Fruit fly (Drosophila melanogaster) whole organism, pupa: ENCODE measurements around the gene ApepP.

Experiments used
- CG10348 ChIP-seq: fragments of 200-800 bp; sonication (Bioruptor generic); IDR thresholded peaks from 2 replicates; pipeline ENCODE4 v1.3.6; 2022; ENCODE audit warnings: missing biosample characterization, missing genetic modification characterization
- CG12605 ChIP-seq: fragments of 200-800 bp; sonication (Bioruptor generic); IDR thresholded peaks from 2 replicates; pipeline ENCODE4 v1.3.6; 2022; ENCODE audit warnings: missing biosample characterization, missing genetic modification characterization
- CG13204 ChIP-seq: fragments of 200-800 bp; sonication (Bioruptor generic); optimal IDR thresholded peaks from 2 replicates; lab custom pipeline; 2018; ENCODE audit warnings: missing biosample characterization, mild to moderate bottlenecking, missing genetic modification characterization, moderate library complexity
- CG14655 ChIP-seq: fragments of 200-800 bp; sonication (Bioruptor generic); optimal IDR thresholded peaks from 3 replicates; lab custom pipeline; 2017; ENCODE audit warnings: mild to moderate bottlenecking, missing biosample characterization, missing genetic modification reagents, missing genetic modification characterization
- CG15710 ChIP-seq: fragments of 200-800 bp; sonication (Bioruptor generic); optimal IDR thresholded peaks from 2 replicates; lab custom pipeline; 2018; ENCODE audit warnings: missing biosample characterization, mild to moderate bottlenecking, missing genetic modification characterization, moderate library complexity
- CG17806 ChIP-seq: fragments of 200-800 bp; sonication (Bioruptor generic); optimal IDR thresholded peaks from 2 replicates; lab custom pipeline; 2018; ENCODE audit warnings: missing biosample characterization, mild to moderate bottlenecking, missing genetic modification characterization, moderate library complexity
- CG32121 ChIP-seq: fragments of 200-800 bp; sonication (Bioruptor generic); IDR thresholded peaks from 2 replicates; pipeline ENCODE4 v1.3.6; 2022; ENCODE audit warnings: missing biosample characterization, missing genetic modification characterization
- CG34367 ChIP-seq: fragments of 200-800 bp; sonication (Bioruptor generic); optimal IDR thresholded peaks from 2 replicates; lab custom pipeline; 2018; ENCODE audit warnings: missing biosample characterization, mild to moderate bottlenecking, missing genetic modification characterization
- CG4496 ChIP-seq: fragments of 200-800 bp; sonication (Bioruptor generic); IDR thresholded peaks from 3 replicates; pipeline ENCODE4 v1.3.6; 2022; ENCODE audit warnings: missing biosample characterization, missing genetic modification characterization
- CG8159 ChIP-seq: fragments of 200-800 bp; sonication (Bioruptor generic); optimal IDR thresholded peaks from 3 replicates; lab custom pipeline; 2018; ENCODE audit warnings: missing biosample characterization, mild to moderate bottlenecking, missing genetic modification characterization, moderate library complexity
- CG8301 ChIP-seq: fragments of 200-800 bp; sonication (Bioruptor generic); optimal IDR thresholded peaks from 2 replicates; lab custom pipeline; 2018; ENCODE audit warnings: missing biosample characterization, mild to moderate bottlenecking, missing genetic modification characterization
- CG9948 ChIP-seq: fragments of 200-800 bp; sonication (Bioruptor generic); optimal IDR thresholded peaks from 2 replicates; lab custom pipeline; 2018; ENCODE audit warnings: missing biosample characterization, mild to moderate bottlenecking, missing genetic modification characterization, moderate library complexity
- D1 ChIP-seq: fragments of 200-800 bp; sonication (Bioruptor generic); optimal IDR thresholded peaks from 2 replicates; lab custom pipeline; 2018; ENCODE audit warnings: missing biosample characterization, mild to moderate bottlenecking, missing genetic modification characterization, moderate library complexity
- EcR ChIP-seq: fragments of 200-800 bp; sonication (Bioruptor generic); optimal IDR thresholded peaks from 3 replicates; lab custom pipeline; 2019; ENCODE audit warnings: missing biosample characterization, missing genetic modification characterization, mild to moderate bottlenecking, moderate library complexity, missing genetic modification reagents
- Ets98B ChIP-seq: fragments of 200-800 bp; sonication (Bioruptor generic); IDR thresholded peaks from 2 replicates; pipeline ENCODE4 v1.3.6; 2022; ENCODE audit warnings: missing biosample characterization, missing genetic modification characterization
- Pif1A ChIP-seq: fragments of 200-800 bp; sonication (Bioruptor generic); optimal IDR thresholded peaks from 3 replicates; lab custom pipeline; 2016; ENCODE audit warnings: missing biosample characterization, missing genetic modification characterization
- Pif1B ChIP-seq: fragments of 200-800 bp; sonication (Bioruptor generic); optimal IDR thresholded peaks from 3 replicates; lab custom pipeline; 2016; ENCODE audit warnings: missing biosample characterization, missing genetic modification characterization
- Snoo ChIP-seq: fragments of 200-800 bp; sonication (Bioruptor generic); optimal IDR thresholded peaks from 3 replicates; lab custom pipeline; 2017; ENCODE audit warnings: missing biosample characterization, mild to moderate bottlenecking, missing genetic modification characterization, inconsistent platforms
- fd96Ca ChIP-seq: fragments of 200-800 bp; sonication (Bioruptor generic); IDR thresholded peaks from 3 replicates; pipeline ENCODE4 v1.3.6; 2022; ENCODE audit warnings: missing biosample characterization, missing genetic modification characterization
- gl ChIP-seq: fragments of 200-800 bp; sonication (Bioruptor generic); optimal IDR thresholded peaks from 2 replicates; lab custom pipeline; 2018; ENCODE audit warnings: missing biosample characterization, mild to moderate bottlenecking, missing genetic modification characterization
- rn ChIP-seq: fragments of 200-800 bp; sonication (Bioruptor generic); IDR thresholded peaks from 2 replicates; pipeline ENCODE4 v1.3.6; 2022; ENCODE audit warnings: missing biosample characterization, missing genetic modification characterization

The ApepP gene

dm6 chr2L:16876555-16876954 lies 33.7 kb downstream of the ApepP start:
- TF ChIP-seq CG32121 (peak; percentile 51; the same call in 1 of the 2 replicates), gl (tag; lab: Kevin White, UChicago) (no peak)

dm6 chr2L:16874924-16875323 lies 35.3 kb downstream of the ApepP start:
- no peak for TF ChIP-seq CG9948 (tag; lab: Kevin White, UChicago)
- no peak for TF ChIP-seq CG10348 (GFP tag; lab: Robert Waterston, UW)
- no peak for TF ChIP-seq Pif1B (GFP tag; lab: Kevin White, UChicago)
- TF ChIP-seq CG14655, result peak; percentile 44
- no peak; the same call in 1 of the 2 replicates for TF ChIP-seq CG12605 (GFP tag; lab: Robert Waterston, UW)
- no peak for TF ChIP-seq CG15710 (tag; lab: Kevin White, UChicago)
- TF ChIP-seq CG8159, result no peak
- no peak for TF ChIP-seq fd96Ca (GFP tag; lab: Robert Waterston, UW)
- TF ChIP-seq CG32121, result peak; percentile 39; the same call in 1 of the 2 replicates
- no peak for TF ChIP-seq rn
- no peak for TF ChIP-seq CG17806
- no peak for TF ChIP-seq EcR (GFP tag; lab: Kevin White, UChicago)
- TF ChIP-seq Snoo, result no peak
- TF ChIP-seq Pif1A, result no peak
- no peak for TF ChIP-seq gl (tag; lab: Kevin White, UChicago)
- TF ChIP-seq CG8301 (tag; lab: Kevin White, UChicago), result peak; percentile 8
- 0 out of 3 replicates have a peak, but pooled peaks have one; percentile 52 for TF ChIP-seq CG4496
- TF ChIP-seq Ets98B (GFP tag; lab: Robert Waterston, UW), result peak; percentile 24; the same call in 1 of the 2 replicates

- TF ChIP-seq Pif1A (peak; percentile 14), gl (tag; lab: Kevin White, UChicago) (no peak), CG15710 (tag; lab: Kevin White, UChicago) (no peak), CG9948 (tag; lab: Kevin White, UChicago) (no peak), CG10348 (GFP tag; lab: Robert Waterston, UW) (0 out of 2 replicates have a peak, but pooled peaks have one; percentile 13), rn (no peak), EcR (GFP tag; lab: Kevin White, UChicago) (no peak), Ets98B (GFP tag; lab: Robert Waterston, UW) (no peak), CG4496 (no peak), fd96Ca (GFP tag; lab: Robert Waterston, UW) (no peak), CG17806 (no peak), CG8159 (no peak), CG12605 (GFP tag; lab: Robert Waterston, UW) (no peak), Snoo (no peak), CG34367 (tag; lab: Kevin White, UChicago) (no peak), CG13204 (no peak), D1 (tag; lab: Kevin White, UChicago) (no peak), CG8301 (tag; lab: Kevin White, UChicago) (peak; percentile 46), Pif1B (GFP tag; lab: Kevin White, UChicago) (no peak), CG14655 (peak; percentile 68), CG32121 (0 out of 2 replicates have a peak, but pooled peaks have one; percentile 39)
These were observed 41.3 kb downstream of the ApepP start for dm6 chr2L:16868897-16869324.

dm6 chr2L:16862526-16862925 lies 47.7 kb downstream of the ApepP start:
- TF ChIP-seq gl (tag; lab: Kevin White, UChicago) (no peak), CG15710 (tag; lab: Kevin White, UChicago) (no peak), CG17806 (no peak), CG9948 (tag; lab: Kevin White, UChicago) (no peak), Ets98B (GFP tag; lab: Robert Waterston, UW) (no peak), Pif1B (GFP tag; lab: Kevin White, UChicago) (no peak)
- TF ChIP-seq, all 21 proteins: peak for 0

- TF ChIP-seq Ets98B (GFP tag; lab: Robert Waterston, UW) (no peak), CG10348 (GFP tag; lab: Robert Waterston, UW) (no peak), Snoo (no peak), D1 (tag; lab: Kevin White, UChicago) (no peak), CG4496 (no peak), CG8301 (tag; lab: Kevin White, UChicago) (no peak), Pif1A (no peak), CG9948 (tag; lab: Kevin White, UChicago) (no peak), Pif1B (GFP tag; lab: Kevin White, UChicago) (no peak), CG34367 (tag; lab: Kevin White, UChicago) (no peak), CG8159 (no peak), gl (tag; lab: Kevin White, UChicago) (no peak), EcR (GFP tag; lab: Kevin White, UChicago) (no peak)
These were observed 49.1 kb downstream of the ApepP start, which contains the start of gene CG6012 for dm6 chr2L:16861126-16861525. CG6012 (minus strand) TSS chr2L:16861489.

- TF ChIP-seq Pif1B (GFP tag; lab: Kevin White, UChicago), result no peak
- no peak for TF ChIP-seq CG4496
- no peak for TF ChIP-seq Ets98B (GFP tag; lab: Robert Waterston, UW)
- TF ChIP-seq CG32121, result no peak
- TF ChIP-seq D1 (tag; lab: Kevin White, UChicago), result peak; percentile 42
- no peak for TF ChIP-seq Snoo
- TF ChIP-seq CG14655, result no peak
These were observed 50.7 kb downstream of the ApepP start for dm6 chr2L:16859566-16859965.

- TF ChIP-seq Pif1A (no peak), fd96Ca (GFP tag; lab: Robert Waterston, UW) (no peak), CG32121 (no peak), CG14655 (no peak)
- TF ChIP-seq, all 21 proteins: peak for 0
These were observed 51.1 kb downstream of the ApepP start for dm6 chr2L:16859103-16859502.
